Fruit fly (Drosophila melanogaster): ENCODE results near the gene CG3842.

The CG3842 gene

DNA sequence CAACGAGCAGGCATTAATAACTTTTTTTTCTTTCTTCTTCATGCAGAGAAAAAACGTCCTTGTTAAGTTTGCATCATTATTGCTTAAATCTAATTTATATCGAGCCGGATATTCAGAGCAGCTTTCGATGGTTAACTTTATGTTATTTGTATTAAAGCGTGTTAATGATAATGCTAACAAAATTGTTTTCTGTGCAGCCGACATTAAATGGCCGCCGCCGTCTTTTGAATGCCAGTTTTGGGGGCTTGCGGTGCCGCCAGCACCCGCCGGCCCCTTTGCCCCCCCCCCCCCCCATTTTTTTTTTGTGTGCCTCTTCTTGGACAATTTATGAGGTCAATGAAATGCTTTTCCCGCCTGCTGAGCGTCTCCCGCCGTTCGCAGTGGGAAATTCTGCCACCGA, 26.0 kb upstream of the CG3842 start:
- TF ChIP-seq dsx (GFP tag; optimal IDR thresholded peaks at IDR 0.05; ENCODE audit: poor library complexity, severe bottlenecking): no peak
- TF ChIP-seq CG32006 (GFP tag; optimal IDR thresholded peaks at IDR 0.05): peak; percentile 16
- no peak for TF ChIP-seq topi (GFP tag; optimal IDR thresholded peaks at IDR 0.05)
- no peak for TF ChIP-seq Eip93F (GFP tag; optimal IDR thresholded peaks at IDR 0.05)

DNA sequence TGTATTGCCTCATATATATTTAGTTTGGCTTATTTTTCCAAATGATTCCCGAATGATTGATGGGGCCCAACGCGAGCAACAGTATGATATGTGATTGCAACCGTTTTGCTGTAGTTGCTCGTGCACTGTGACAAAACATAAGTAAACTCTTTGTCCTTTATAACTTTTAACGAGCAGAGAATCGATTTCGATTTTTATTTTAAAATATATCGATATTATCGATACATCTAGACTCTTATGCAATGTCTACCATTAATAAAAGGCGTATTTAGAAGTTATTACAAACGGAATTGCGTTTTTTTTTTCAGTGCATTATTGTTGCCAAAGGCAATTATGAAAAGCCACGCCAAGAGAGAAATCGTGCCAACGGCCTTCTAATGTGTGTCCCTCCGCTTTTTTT, 22.0 kb upstream of the CG3842 start:
- TF ChIP-seq svp (GFP tag): no peak
- TF ChIP-seq CG6792 (GFP tag; optimal IDR thresholded peaks at IDR 0.05): no peak
- peak; percentile 0 for TF ChIP-seq Eip78C (GFP tag)

DNA sequence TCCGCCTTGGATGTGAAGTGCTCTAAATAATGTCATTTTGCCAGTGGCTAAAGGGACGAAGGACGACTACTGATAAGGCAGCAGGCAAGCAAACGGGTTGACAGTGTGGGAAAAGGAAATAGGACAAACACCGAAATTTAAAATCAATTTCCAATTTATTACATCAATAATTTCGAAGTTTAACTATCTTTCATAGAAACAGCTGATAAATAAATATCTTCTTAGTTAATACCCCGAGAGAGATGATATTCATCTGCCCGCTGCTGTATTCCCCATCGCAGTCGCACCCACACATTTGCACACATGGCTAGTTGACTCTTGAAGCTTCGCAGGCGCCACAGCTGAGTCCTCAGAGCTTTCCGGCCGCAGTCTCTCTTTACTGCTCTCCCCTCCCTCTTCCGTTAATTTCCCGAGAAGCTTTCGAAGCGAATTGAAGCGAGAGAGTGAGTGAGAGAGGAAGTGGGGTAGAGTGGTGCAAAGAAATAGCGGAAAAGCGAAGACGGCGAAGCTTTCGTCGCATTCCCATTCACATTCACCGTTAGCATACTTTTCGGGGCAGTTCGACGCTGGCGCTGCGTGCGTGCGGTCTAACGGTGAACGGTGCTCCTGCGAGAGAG, 20.6 kb upstream of the CG3842 start:
- TF ChIP-seq dac (GFP tag; optimal IDR thresholded peaks at IDR 0.05) (no peak), cyc (GFP tag; optimal IDR thresholded peaks at IDR 0.05) (peak; percentile 32), Sox102F (GFP tag; optimal IDR thresholded peaks at IDR 0.05) (no peak), acj6 (GFP tag; optimal IDR thresholded peaks at IDR 0.05) (peak; percentile 31), Eip78C (GFP tag) (peak; percentile 85), Gug (GFP tag; IDR thresholded peaks at IDR 0.05) (peak; percentile 42), CG6854 (GFP tag; optimal IDR thresholded peaks at IDR 0.05) (no peak), esn (GFP tag; optimal IDR thresholded peaks at IDR 0.05) (peak; percentile 32), OdsH (GFP tag; optimal IDR thresholded peaks at IDR 0.05) (peak; percentile 55), CG3032 (tag; optimal IDR thresholded peaks at IDR 0.05) (peak; percentile 42), salr (GFP tag; optimal IDR thresholded peaks at IDR 0.05) (no peak), CG8119 (GFP tag; IDR thresholded peaks at IDR 0.05) (peak; percentile 54; the same call in 2 of the 3 replicates), CG9139 (GFP tag; optimal IDR thresholded peaks at IDR 0.05) (peak; percentile 12), CG32006 (GFP tag; optimal IDR thresholded peaks at IDR 0.05) (peak; percentile 57), Hr4 (GFP tag; optimal IDR thresholded peaks at IDR 0.05) (peak; percentile 33), CG8632 (GFP tag; optimal IDR thresholded peaks at IDR 0.05) (no peak), net (GFP tag; optimal IDR thresholded peaks at IDR 0.05) (peak; percentile 26), CG31627 (GFP tag; optimal IDR thresholded peaks at IDR 0.05) (peak; percentile 23), Hr39 (GFP tag; optimal IDR thresholded peaks at IDR 0.05) (peak; percentile 25), Ets96B (tag; optimal IDR thresholded peaks at IDR 0.05) (peak; percentile 45), CG11762 (GFP tag; optimal IDR thresholded peaks at IDR 0.05; ENCODE audit: insufficient read depth) (no peak), CG6792 (GFP tag; optimal IDR thresholded peaks at IDR 0.05) (peak; percentile 37), CG16779 (tag; optimal IDR thresholded peaks at IDR 0.05) (no peak), fkh (GFP tag; optimal IDR thresholded peaks at IDR 0.05) (no peak), CG8319 (GFP tag; optimal IDR thresholded peaks at IDR 0.05) (no peak), CG6808 (GFP tag; optimal IDR thresholded peaks at IDR 0.05) (peak; percentile 42), topi (GFP tag; optimal IDR thresholded peaks at IDR 0.05) (peak; percentile 27), Lpt (GFP tag; optimal IDR thresholded peaks at IDR 0.05) (peak; percentile 3), CG1621 (tag; optimal IDR thresholded peaks at IDR 0.05) (peak; percentile 44), spab (GFP tag; optimal IDR thresholded peaks at IDR 0.05) (peak; percentile 37), dsx (GFP tag; optimal IDR thresholded peaks at IDR 0.05; ENCODE audit: poor library complexity, severe bottlenecking) (peak; percentile 48), Eip93F (GFP tag; optimal IDR thresholded peaks at IDR 0.05) (no peak), ss (GFP tag; optimal IDR thresholded peaks at IDR 0.05) (peak; percentile 31 to 60), Sox14 (GFP tag; optimal IDR thresholded peaks at IDR 0.05) (peak; percentile 30), eg (GFP tag; IDR thresholded peaks at IDR 0.05) (peak; percentile 64; the same call in 2 of the 3 replicates), CG10631 (GFP tag; optimal IDR thresholded peaks at IDR 0.05) (peak; percentile 42), Blimp-1 (GFP tag; optimal IDR thresholded peaks at IDR 0.05) (no peak), CG15336 (GFP tag; IDR thresholded peaks at IDR 0.05) (peak; percentile 60), Hr38 (GFP tag; optimal IDR thresholded peaks at IDR 0.05) (no peak), CG7368 (GFP tag; optimal IDR thresholded peaks at IDR 0.05) (peak; percentile 13), pdm3 (GFP tag; optimal IDR thresholded peaks at IDR 0.05) (peak; percentile 50), Ets21C (GFP tag; optimal IDR thresholded peaks at IDR 0.05) (no peak), CG3919 (GFP tag; optimal IDR thresholded peaks at IDR 0.05) (peak; percentile 60), CG10669 (GFP tag; optimal IDR thresholded peaks at IDR 0.05) (peak; percentile 31), Eip75B (GFP tag; optimal IDR thresholded peaks at IDR 0.05) (peak; percentile 21)

All from whole organism, prepupa.